Worm (Caenorhabditis elegans) whole organism, L1 larva: ENCODE results near the gene ZK813.6.

ENCODE experiments used
- C04F5.9 ChIP-seq: sonication (generic microtip); optimal IDR thresholded peaks from 2 replicates; lab custom pipeline; 2016; ENCODE audit warnings: missing genetic modification characterization, missing compliant biosample characterization
- ama-1 ChIP-seq: fragments of 150-350 bp; optimal IDR thresholded peaks from 2 replicates; lab custom pipeline; 2014
- dpl-1 ChIP-seq, 3 experiments: fragments of 150-350 bp in 2 of 3; sonication (generic microtip) in 1 of 3; optimal IDR thresholded peaks; 2 replicates each; lab custom pipeline; 2014 to 2017; ENCODE audit warnings: missing biosample characterization in 3 of 3, missing genetic modification characterization in 3 of 3, missing genetic modification reagents in 3 of 3
- lin-15B ChIP-seq: fragments of 150-350 bp; sonication (generic microtip); optimal IDR thresholded peaks from 3 replicates; lab custom pipeline; 2014; ENCODE audit warnings: missing biosample characterization, missing genetic modification characterization
- nhr-28 ChIP-seq: fragments of 150-350 bp; optimal IDR thresholded peaks from 2 replicates; lab custom pipeline; 2014; ENCODE audit warnings: missing biosample characterization, missing genetic modification characterization
- nhr-77 ChIP-seq: fragments of 150-350 bp; optimal IDR thresholded peaks from 2 replicates; lab custom pipeline; 2014; ENCODE audit warnings: missing biosample characterization, missing genetic modification characterization
- pqm-1 ChIP-seq: sonication (generic microtip); optimal IDR thresholded peaks from 3 replicates; lab custom pipeline; 2017; ENCODE audit warnings: missing biosample characterization, missing genetic modification characterization
- unc-62 ChIP-seq: fragments of 150-350 bp; optimal IDR thresholded peaks from 2 replicates; lab custom pipeline; 2014; ENCODE audit warnings: missing biosample characterization, missing genetic modification reagents, missing genetic modification characterization

- TF ChIP-seq unc-62 (GFP tag; lab: Kevin White, UChicago) = no peak
- TF ChIP-seq nhr-28 (tag; lab: Kevin White, UChicago) = no peak
- TF ChIP-seq nhr-77 (tag; lab: Kevin White, UChicago) = no peak
- no peak for TF ChIP-seq lin-15B (tag; lab: Kevin White, UChicago)
- TF ChIP-seq pqm-1 (tag; lab: Kevin White, UChicago) = no peak
- no peak for TF ChIP-seq ama-1 (lab: Kevin White, UChicago)
- TF ChIP-seq dpl-1 (GFP tag; optimal IDR thresholded peaks at IDR 0.05; lab: Kevin White, UChicago) = no peak
- no peak for TF ChIP-seq C04F5.9 (tag; lab: Kevin White, UChicago)
Observed at ce11 chrX:3464309-3465038, 39.9 kb downstream of the ZK813.6 start.
